Fruit fly (Drosophila melanogaster) whole organism, prepupa: ENCODE measurements around the gene CG33640.

ENCODE experiments used
- CG11762 ChIP-seq: fragments of 200-800 bp; sonication (Bioruptor generic); optimal IDR thresholded peaks from 3 replicates; lab custom pipeline; 2016; ENCODE audit warnings: missing biosample characterization, missing genetic modification characterization; ENCODE audit not compliant: insufficient read depth
- CG11902 ChIP-seq: fragments of 200-800 bp; sonication (Bioruptor generic); optimal IDR thresholded peaks from 3 replicates; lab custom pipeline; 2016; ENCODE audit warnings: missing biosample characterization, missing genetic modification characterization
- CG15336 ChIP-seq: fragments of 200-800 bp; sonication (Bioruptor generic); IDR thresholded peaks from 2 replicates; pipeline ENCODE4 v1.3.6; 2022; ENCODE audit warnings: missing biosample characterization, missing genetic modification characterization
- CG16779 ChIP-seq: fragments of 200-800 bp; sonication (Bioruptor generic); optimal IDR thresholded peaks from 3 replicates; lab custom pipeline; 2017; ENCODE audit warnings: missing biosample characterization, mild to moderate bottlenecking, missing genetic modification characterization
- CG3032 ChIP-seq: fragments of 200-800 bp; optimal IDR thresholded peaks from 2 replicates; lab custom pipeline; 2019; ENCODE audit warnings: missing biosample characterization, mild to moderate bottlenecking, missing genetic modification characterization, moderate library complexity
- CG31627 ChIP-seq: fragments of 200-800 bp; sonication (Bioruptor generic); optimal IDR thresholded peaks from 3 replicates; lab custom pipeline; 2016; ENCODE audit warnings: missing biosample characterization, missing genetic modification characterization
- CG34406 ChIP-seq: fragments of 200-800 bp; sonication (Bioruptor generic); optimal IDR thresholded peaks from 3 replicates; lab custom pipeline; 2016; ENCODE audit warnings: missing biosample characterization, missing genetic modification characterization
- CG4318 ChIP-seq: fragments of 200-800 bp; sonication (Bioruptor generic); optimal IDR thresholded peaks from 3 replicates; lab custom pipeline; 2017; ENCODE audit warnings: missing biosample characterization, mild to moderate bottlenecking, missing genetic modification characterization
- CG6163 ChIP-seq: fragments of 200-800 bp; sonication (Bioruptor generic); IDR thresholded peaks from 3 replicates; pipeline ENCODE4 v1.3.6; 2022; ENCODE audit warnings: missing biosample characterization, missing genetic modification characterization
- CG6276 ChIP-seq: fragments of 200-800 bp; sonication (Bioruptor generic); optimal IDR thresholded peaks from 2 replicates; lab custom pipeline; 2017; ENCODE audit warnings: missing biosample characterization, mild to moderate bottlenecking, missing genetic modification characterization
- CG6808 ChIP-seq: fragments of 200-800 bp; sonication (Bioruptor generic); optimal IDR thresholded peaks from 3 replicates; lab custom pipeline; 2017; ENCODE audit warnings: missing biosample characterization, missing genetic modification characterization, mild to moderate bottlenecking, moderate library complexity, missing genetic modification reagents
- CG6854 ChIP-seq: fragments of 200-800 bp; sonication (Bioruptor generic); optimal IDR thresholded peaks from 2 replicates; lab custom pipeline; 2017; ENCODE audit warnings: missing biosample characterization, mild to moderate bottlenecking, missing genetic modification characterization
- CG7368 ChIP-seq: fragments of 200-800 bp; sonication (Bioruptor generic); optimal IDR thresholded peaks from 3 replicates; lab custom pipeline; 2016; ENCODE audit warnings: missing biosample characterization, missing genetic modification characterization
- CG9139 ChIP-seq: fragments of 200-800 bp; sonication (Bioruptor generic); optimal IDR thresholded peaks from 3 replicates; lab custom pipeline; 2017; ENCODE audit warnings: missing biosample characterization, mild to moderate bottlenecking, missing genetic modification characterization
- Eip75B ChIP-seq: fragments of 200-800 bp; sonication (Bioruptor generic); optimal IDR thresholded peaks from 3 replicates; lab custom pipeline; 2016; ENCODE audit warnings: missing biosample characterization, missing genetic modification characterization
- Eip78C ChIP-seq: fragments of 200-800 bp; sonication (Bioruptor generic); peaks from one replicate; lab custom pipeline; 2016; ENCODE audit warnings: missing biosample characterization, missing genetic modification characterization
- Hr38 ChIP-seq: sonication (Bioruptor generic); optimal IDR thresholded peaks from 2 replicates; lab custom pipeline; 2016; ENCODE audit warnings: missing biosample characterization, missing genetic modification characterization
- Hr4 ChIP-seq: fragments of 200-800 bp; sonication (Bioruptor generic); optimal IDR thresholded peaks from 3 replicates; lab custom pipeline; 2016; ENCODE audit warnings: missing biosample characterization, missing genetic modification characterization
- Lpt ChIP-seq: fragments of 200-800 bp; sonication (Bioruptor generic); optimal IDR thresholded peaks from 3 replicates; lab custom pipeline; 2016; ENCODE audit warnings: missing biosample characterization, missing genetic modification characterization
- Met ChIP-seq: fragments of 200-800 bp; sonication (Bioruptor generic); optimal IDR thresholded peaks from 3 replicates; lab custom pipeline; 2016; ENCODE audit warnings: missing biosample characterization, missing genetic modification characterization
- OdsH ChIP-seq: fragments of 200-800 bp; sonication (Bioruptor generic); optimal IDR thresholded peaks from 3 replicates; lab custom pipeline; 2016; ENCODE audit warnings: missing biosample characterization, missing genetic modification characterization
- Smox ChIP-seq: fragments of 200-800 bp; sonication (Bioruptor generic); optimal IDR thresholded peaks from 3 replicates; lab custom pipeline; 2016; ENCODE audit warnings: missing biosample characterization, missing genetic modification characterization
- Sox102F ChIP-seq: fragments of 200-800 bp; sonication (Bioruptor generic); optimal IDR thresholded peaks from 2 replicates; lab custom pipeline; 2016; ENCODE audit warnings: missing biosample characterization, mild to moderate bottlenecking, missing genetic modification characterization
- Sox14 ChIP-seq: fragments of 200-800 bp; sonication (Bioruptor generic); optimal IDR thresholded peaks from 3 replicates; lab custom pipeline; 2016; ENCODE audit warnings: missing biosample characterization, missing genetic modification characterization
- achi ChIP-seq: fragments of 200-800 bp; sonication (Bioruptor generic); optimal IDR thresholded peaks from 3 replicates; lab custom pipeline; 2016; ENCODE audit warnings: missing biosample characterization, missing genetic modification characterization
- acj6 ChIP-seq: fragments of 200-800 bp; sonication (Bioruptor generic); optimal IDR thresholded peaks from 3 replicates; lab custom pipeline; 2016; ENCODE audit warnings: missing biosample characterization, missing genetic modification characterization
- cyc ChIP-seq: fragments of 200-800 bp; sonication (Bioruptor generic); optimal IDR thresholded peaks from 3 replicates; lab custom pipeline; 2016; ENCODE audit warnings: missing biosample characterization, missing genetic modification characterization
- dsx ChIP-seq: fragments of 200-800 bp; optimal IDR thresholded peaks from 3 replicates; lab custom pipeline; 2019; ENCODE audit warnings: missing biosample characterization, mild to moderate bottlenecking, missing genetic modification characterization, moderate library complexity; ENCODE audit not compliant: poor library complexity, severe bottlenecking
- eg ChIP-seq: fragments of 200-800 bp; sonication (Bioruptor generic); IDR thresholded peaks from 3 replicates; pipeline ENCODE4 v1.3.6; 2022; ENCODE audit warnings: missing biosample characterization, missing genetic modification characterization
- esn ChIP-seq: fragments of 200-800 bp; sonication (Bioruptor generic); optimal IDR thresholded peaks from 2 replicates; lab custom pipeline; 2016; ENCODE audit warnings: missing biosample characterization, mild to moderate bottlenecking, missing genetic modification characterization, moderate library complexity
- net ChIP-seq: fragments of 200-800 bp; sonication (Bioruptor generic); optimal IDR thresholded peaks from 3 replicates; lab custom pipeline; 2016; ENCODE audit warnings: missing biosample characterization, missing genetic modification characterization
- pdm3 ChIP-seq: fragments of 200-800 bp; sonication (Bioruptor generic); optimal IDR thresholded peaks from 3 replicates; lab custom pipeline; 2016; ENCODE audit warnings: missing biosample characterization, missing genetic modification characterization
- salr ChIP-seq, 2 experiments: fragments of 200-800 bp; sonication (Bioruptor generic); optimal IDR thresholded peaks; 3 replicates each; lab custom pipeline; 2016 to 2018; ENCODE audit warnings: missing biosample characterization in 2 of 2, missing genetic modification characterization in 2 of 2, mild to moderate bottlenecking in 1 of 2
- spab ChIP-seq: fragments of 200-800 bp; sonication (Bioruptor generic); optimal IDR thresholded peaks from 2 replicates; lab custom pipeline; 2017; ENCODE audit warnings: missing biosample characterization, mild to moderate bottlenecking, missing genetic modification characterization, missing genetic modification reagents
- ss ChIP-seq, 2 experiments: fragments of 200-800 bp; sonication (Bioruptor generic); optimal IDR thresholded peaks; 2 replicates in 1 of 2; 3 replicates in 1 of 2; lab custom pipeline; 2017 to 2018; ENCODE audit warnings: mild to moderate bottlenecking in 2 of 2, missing biosample characterization in 2 of 2, missing genetic modification characterization in 2 of 2, moderate library complexity in 1 of 2
- svp ChIP-seq: fragments of 200-800 bp; sonication (Bioruptor generic); peaks from one replicate; lab custom pipeline; 2016; ENCODE audit warnings: missing biosample characterization, missing genetic modification characterization
- topi ChIP-seq: fragments of 200-800 bp; sonication (Bioruptor generic); optimal IDR thresholded peaks from 3 replicates; lab custom pipeline; 2016; ENCODE audit warnings: missing biosample characterization, missing genetic modification characterization
- vri ChIP-seq: fragments of 200-800 bp; sonication (Bioruptor generic); optimal IDR thresholded peaks from 3 replicates; lab custom pipeline; 2016; ENCODE audit warnings: missing biosample characterization, mild to moderate bottlenecking, missing genetic modification characterization

The CG33640 gene

dm6 chr2L:13554547-13555159, 27.0 kb downstream of the CG33640 start:
- TF ChIP-seq CG16779 (tag; lab: Kevin White, UChicago) (no peak), ss (GFP tag; optimal IDR thresholded peaks at IDR 0.05; lab: Kevin White, UChicago) (peak in 1 of 2 experiments; percentile 35), Met (GFP tag; lab: Kevin White, UChicago) (no peak), Lpt (peak; percentile 46), CG4318 (GFP tag; lab: Kevin White, UChicago) (no peak), CG6163 (GFP tag; lab: Robert Waterston, UW) (peak; percentile 47; the same call in 2 of the 3 replicates), Eip75B (GFP tag; lab: Kevin White, UChicago) (peak; percentile 1), CG6808 (GFP tag; lab: Kevin White, UChicago) (peak; percentile 24), CG15336 (GFP tag; lab: Robert Waterston, UW) (no peak), Sox102F (GFP tag; lab: Kevin White, UChicago) (peak; percentile 3), Smox (GFP tag; lab: Kevin White, UChicago) (no peak), spab (GFP tag; lab: Kevin White, UChicago) (no peak), CG31627 (no peak), topi (GFP tag; lab: Kevin White, UChicago) (no peak), OdsH (GFP tag; lab: Kevin White, UChicago) (no peak), CG9139 (no peak), dsx (peak; percentile 14), CG11762 (no peak), vri (GFP tag; lab: Kevin White, UChicago) (no peak), Eip78C (GFP tag; lab: Kevin White, UChicago) (peak; percentile 52), svp (no peak), CG34406 (GFP tag; lab: Kevin White, UChicago) (no peak), salr (GFP tag; optimal IDR thresholded peaks at IDR 0.05; lab: Kevin White, UChicago) (no peak)

dm6 chr2L:13555397-13555796, 27.8 kb downstream of the CG33640 start:
- TF ChIP-seq CG6276 (no peak), eg (no peak), net (no peak), CG6808 (GFP tag; lab: Kevin White, UChicago) (no peak), CG7368 (GFP tag; lab: Kevin White, UChicago) (no peak), CG11762 (no peak), cyc (no peak), esn (no peak), CG11902 (GFP tag; lab: Kevin White, UChicago) (no peak)

DNA sequence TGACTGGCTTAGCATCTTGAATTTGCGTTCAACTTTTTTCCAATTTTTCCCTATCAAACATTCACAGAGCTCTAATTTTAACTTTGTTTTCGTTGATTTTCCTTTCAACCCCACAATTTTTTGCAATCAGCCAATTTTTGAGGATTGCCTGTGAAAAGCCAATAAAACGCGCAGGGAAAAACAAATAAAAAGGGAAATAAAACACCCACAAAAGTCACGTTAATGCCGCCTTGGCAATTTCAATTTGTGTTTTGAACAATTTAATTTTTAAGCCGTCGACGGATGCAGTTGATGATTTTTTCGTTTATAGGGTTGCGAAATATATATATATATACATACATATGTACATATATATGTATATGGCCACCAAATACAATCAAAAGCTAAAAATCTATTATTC, 41.3 kb downstream of the CG33640 start:
- TF ChIP-seq Sox14 (GFP tag; lab: Kevin White, UChicago): no peak
- no peak for TF ChIP-seq Hr38
- no peak for TF ChIP-seq spab (GFP tag; lab: Kevin White, UChicago)
- TF ChIP-seq CG3032 (tag; lab: Kevin White, UChicago): no peak
- TF ChIP-seq CG6276: no peak
- TF ChIP-seq CG6808 (GFP tag; lab: Kevin White, UChicago): no peak
- no peak for TF ChIP-seq achi (GFP tag; lab: Kevin White, UChicago)
- TF ChIP-seq acj6 (GFP tag; lab: Kevin White, UChicago): no peak
- no peak for TF ChIP-seq Eip78C (GFP tag; lab: Kevin White, UChicago)
- TF ChIP-seq CG15336 (GFP tag; lab: Robert Waterston, UW): no peak
- no peak for TF ChIP-seq CG6854 (GFP tag; lab: Kevin White, UChicago)
- no peak for TF ChIP-seq CG31627
- no peak for TF ChIP-seq pdm3
- no peak for TF ChIP-seq svp
- TF ChIP-seq, all 60 proteins: peak for 0

DNA sequence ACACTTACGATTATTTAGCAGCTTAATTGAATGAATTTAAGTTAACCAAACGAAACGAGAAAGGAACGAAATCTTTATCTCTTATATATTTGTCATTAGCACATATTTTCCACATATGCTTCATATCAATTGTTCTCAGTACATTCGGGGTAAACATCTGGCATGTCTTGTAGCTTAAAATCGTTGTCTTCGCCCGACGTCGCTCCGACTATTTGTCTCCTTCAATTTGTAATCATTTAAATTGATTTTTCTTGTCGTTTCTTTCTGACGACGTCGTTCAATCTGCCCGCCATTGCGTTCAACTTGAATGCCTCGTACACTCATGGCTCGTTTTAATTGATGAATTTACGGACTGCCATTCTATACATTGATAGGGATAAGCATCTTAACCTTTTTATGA, 42.4 kb downstream of the CG33640 start:
- peak; percentile 77 for TF ChIP-seq svp
- peak; percentile 12 for TF ChIP-seq Sox102F (GFP tag; lab: Kevin White, UChicago)
- peak; percentile 74 for TF ChIP-seq Eip78C (GFP tag; lab: Kevin White, UChicago)
- peak; percentile 2 for TF ChIP-seq OdsH (GFP tag; lab: Kevin White, UChicago)
- no peak for TF ChIP-seq CG7368 (GFP tag; lab: Kevin White, UChicago)
- no peak for TF ChIP-seq Hr4 (GFP tag; lab: Kevin White, UChicago)
